Fruit fly (Drosophila melanogaster) whole organism: ENCODE data around the gene CG13029.

Experiments used
- CG8478 ChIP-seq: fragments of >200 bp; optimal IDR thresholded peaks from 2 replicates; lab custom pipeline; 2018; ENCODE audit warnings: inconsistent platforms
- EcR ChIP-seq, 2 experiments: fragments of >200 bp; optimal IDR thresholded peaks; 2 replicates each; lab custom pipeline; 2017; ENCODE audit warnings: missing biosample characterization in 2 of 2, missing genetic modification characterization in 2 of 2, missing genetic modification reagents in 2 of 2
- psq ChIP-seq: fragments of >200 bp; optimal IDR thresholded peaks from 2 replicates; lab custom pipeline; 2017

DNA sequence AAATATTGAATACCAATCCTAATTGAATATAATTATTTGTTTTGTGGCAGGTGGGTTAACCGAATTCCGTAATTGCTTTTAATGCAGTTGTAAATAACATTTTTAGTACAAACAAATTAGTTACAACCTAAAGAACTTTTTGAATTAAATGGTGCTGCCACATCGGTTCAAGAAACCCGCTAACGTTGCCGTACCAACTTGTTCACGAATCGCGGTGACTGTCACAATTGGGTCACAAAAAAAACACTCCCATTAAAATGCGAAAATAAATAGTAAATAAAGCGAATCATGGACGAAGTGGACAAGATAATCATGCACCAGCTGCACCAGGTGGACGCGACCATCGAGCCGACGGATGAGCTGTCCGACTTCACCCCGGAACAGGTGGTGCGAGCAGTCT lies 2.5 kb downstream of the CG13029 start, which contains the start of gene CG9951:
- TF ChIP-seq psq (lab: Kevin White, UChicago): no peak
- no peak for TF ChIP-seq EcR (GFP tag; optimal IDR thresholded peaks at IDR 0.05; lab: Kevin White, UChicago)
- no peak for TF ChIP-seq CG8478 (lab: Kevin White, UChicago)
